Fruit fly (Drosophila melanogaster): Measurements from ENCODE around the gene Nrg.

Gene Nrg

dm6 chrX:8588607-8589171, 71.5 kb downstream of the Nrg start, which contains the start of gene CG12081 (continued):
- TF ChIP-seq Sin3A (optimal IDR thresholded peaks at IDR 0.05), result peak; percentile 30
- no peak for TF ChIP-seq salm (tag; optimal IDR thresholded peaks at IDR 0.05)
- TF ChIP-seq NfI (GFP tag; optimal IDR thresholded peaks at IDR 0.05), result no peak
- no peak for TF ChIP-seq psq (GFP tag; optimal IDR thresholded peaks at IDR 0.05)
- no peak for TF ChIP-seq Dad (GFP tag; optimal IDR thresholded peaks at IDR 0.05)
- no peak for TF ChIP-seq HLHmδ (GFP tag; optimal IDR thresholded peaks at IDR 0.05)
- TF ChIP-seq HLH3B (GFP tag; IDR thresholded peaks at IDR 0.05), result no peak
- TF ChIP-seq CG34376 (GFP tag; optimal IDR thresholded peaks at IDR 0.05), result no peak
- peak; percentile 25 for TF ChIP-seq CG2120 (GFP tag; optimal IDR thresholded peaks at IDR 0.05)
- TF ChIP-seq Rfx (GFP tag; IDR thresholded peaks at IDR 0.05), result peak; percentile 42; the same call in 1 of the 2 replicates
- TF ChIP-seq CG2116 (GFP tag; optimal IDR thresholded peaks at IDR 0.05), result peak; percentile 96
- TF ChIP-seq twi (tag; optimal IDR thresholded peaks at IDR 0.05), result peak; percentile 43
- no peak for TF ChIP-seq repo (GFP tag; optimal IDR thresholded peaks at IDR 0.05)
- TF ChIP-seq CG33557 (GFP tag; optimal IDR thresholded peaks at IDR 0.05), result no peak
- TF ChIP-seq klu (GFP tag; IDR thresholded peaks at IDR 0.05), result no peak
- TF ChIP-seq CG8478 (optimal IDR thresholded peaks at IDR 0.05), result no peak
- no peak for TF ChIP-seq bsh (GFP tag; optimal IDR thresholded peaks at IDR 0.05)
- no peak for TF ChIP-seq CG10209 (GFP tag; optimal IDR thresholded peaks at IDR 0.05)
- no peak for TF ChIP-seq CG1832 (GFP tag; optimal IDR thresholded peaks at IDR 0.05)
- no peak for TF ChIP-seq dati (GFP tag; IDR thresholded peaks at IDR 0.05)
- peak; percentile 85 for TF ChIP-seq HLH4C (GFP tag; IDR thresholded peaks at IDR 0.05; ENCODE audit: partially characterized antibody)
- peak; percentile 22 for TF ChIP-seq CG10267 (tag; optimal IDR thresholded peaks at IDR 0.05)
- TF ChIP-seq MBD-R2 (GFP tag; IDR thresholded peaks at IDR 0.05), result peak; percentile 85
- no peak for TF ChIP-seq BtbVII (GFP tag; optimal IDR thresholded peaks at IDR 0.05)
- TF ChIP-seq wdn (GFP tag; IDR thresholded peaks at IDR 0.05), result no peak
- no peak for TF ChIP-seq dmrt11E (tag; optimal IDR thresholded peaks at IDR 0.05)
- no peak for TF ChIP-seq sqz (GFP tag; optimal IDR thresholded peaks at IDR 0.05)
- TF ChIP-seq CG1603 (tag; optimal IDR thresholded peaks at IDR 0.05), result peak; percentile 88
- peak; percentile 80 for TF ChIP-seq Myb (GFP tag; optimal IDR thresholded peaks at IDR 0.05)
- TF ChIP-seq CG15514 (GFP tag; optimal IDR thresholded peaks at IDR 0.05), result peak; percentile 79
- TF ChIP-seq insv (GFP tag; optimal IDR thresholded peaks at IDR 0.05), result peak in 1 of 2 experiments; percentile 61
- no peak for TF ChIP-seq so (GFP tag; IDR thresholded peaks at IDR 0.05)
- peak; percentile 87 for TF ChIP-seq CG14860 (GFP tag; IDR thresholded peaks at IDR 0.05; ENCODE audit: partially characterized antibody)
- TF ChIP-seq CG1647 (GFP tag; optimal IDR thresholded peaks at IDR 0.05), result no peak
- peak; percentile 34 for TF ChIP-seq gfzf (GFP tag; optimal IDR thresholded peaks at IDR 0.05)
- TF ChIP-seq MESR4 (GFP tag; optimal IDR thresholded peaks at IDR 0.05), result peak; percentile 86
- no peak for TF ChIP-seq Six4 (GFP tag; optimal IDR thresholded peaks at IDR 0.05)
- 0 out of 3 replicates have a peak, but pooled peaks have one; percentile 25 for TF ChIP-seq CG2199 (GFP tag; IDR thresholded peaks at IDR 0.05)
- no peak for TF ChIP-seq CG32767 (GFP tag; IDR thresholded peaks at IDR 0.05)
- no peak for TF ChIP-seq wek (GFP tag; optimal IDR thresholded peaks at IDR 0.05)
- peak; percentile 82 for TF ChIP-seq Sry-δ (GFP tag; optimal IDR thresholded peaks at IDR 0.05)
- peak; percentile 75 for TF ChIP-seq CG17802 (tag; optimal IDR thresholded peaks at IDR 0.05)
- no peak for TF ChIP-seq ERR (GFP tag; optimal IDR thresholded peaks at IDR 0.05)
- no peak for TF ChIP-seq CG11085 (GFP tag; IDR thresholded peaks at IDR 0.05)
- TF ChIP-seq CG12942 (GFP tag; optimal IDR thresholded peaks at IDR 0.05), result no peak
- TF ChIP-seq hb (GFP tag; IDR thresholded peaks at IDR 0.05; ENCODE audit: partially characterized antibody), result peak; percentile 85
- TF ChIP-seq phol (tag; optimal IDR thresholded peaks at IDR 0.05), result peak; percentile 8
- peak; percentile 85 for TF ChIP-seq nerfin-2 (GFP tag; IDR thresholded peaks at IDR 0.05; ENCODE audit: partially characterized antibody)
- TF ChIP-seq lmd (GFP tag; IDR thresholded peaks at IDR 0.05), result no peak
- TF ChIP-seq CG12744 (GFP tag; optimal IDR thresholded peaks at IDR 0.05), result no peak
- peak; percentile 75 for TF ChIP-seq ato (GFP tag; IDR thresholded peaks at IDR 0.05; ENCODE audit: partially characterized antibody)
